Fruit fly (Drosophila melanogaster): ENCODE data around the gene CG4461.

CG4461 gene

DNA sequence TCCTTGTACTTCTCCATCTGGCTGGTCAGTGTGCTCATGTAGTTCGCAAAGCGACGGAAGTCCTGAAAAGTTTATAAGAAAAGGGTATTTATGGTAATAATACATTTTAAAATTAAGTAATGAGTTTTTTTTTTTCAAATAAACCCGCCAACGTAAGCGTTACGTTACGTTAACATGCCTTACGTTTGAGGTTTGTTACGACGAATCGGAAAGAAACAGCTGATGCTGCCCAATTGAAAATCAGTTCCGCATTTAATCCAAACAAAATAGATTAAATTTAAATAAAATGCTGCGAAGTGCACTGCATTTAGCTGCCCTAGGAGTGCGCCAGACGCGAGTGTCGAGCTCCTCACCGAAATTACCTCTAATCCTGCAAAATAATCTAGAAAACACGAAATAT, 11.1 kb upstream of the CG4461 start, which contains the start of gene mRRF1:
TSS of gene mRRF1 (plus strand) at position 220 of the 400 bp plus-strand sequence.
- TF ChIP-seq Rel (GFP tag; optimal IDR thresholded peaks at IDR 0.05) (no peak), Rel (tag; optimal IDR thresholded peaks at IDR 0.05) (no peak), sage (GFP tag; optimal IDR thresholded peaks at IDR 0.05) (peak; percentile 27), lola (GFP tag; optimal IDR thresholded peaks at IDR 0.05) (no peak)

DNA sequence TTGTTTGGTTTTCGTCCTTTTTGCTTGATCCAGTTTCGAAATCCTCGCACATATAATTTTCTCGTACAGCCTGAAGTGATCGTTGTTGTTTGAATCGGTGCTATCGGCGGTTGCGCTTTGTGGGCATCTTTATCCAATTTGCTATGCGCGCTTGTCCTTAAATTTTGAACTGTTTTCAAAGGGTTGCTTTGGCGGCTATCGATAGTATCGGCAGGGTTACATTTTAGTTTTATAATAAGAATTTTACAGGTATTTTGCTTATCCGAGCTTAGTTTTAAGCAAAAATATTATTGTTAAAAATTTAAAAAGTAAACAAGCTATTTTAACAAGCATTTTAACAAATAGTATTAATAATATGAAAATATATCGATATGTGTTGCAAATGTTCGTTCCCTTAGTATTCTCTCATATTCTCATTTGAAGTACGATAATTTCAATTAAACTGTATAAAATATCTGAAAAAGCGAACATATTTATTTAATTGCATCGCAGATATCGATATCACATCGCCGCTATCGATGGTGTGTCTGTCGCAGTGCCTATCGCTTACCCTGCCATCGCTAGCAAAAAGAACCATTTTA, 8.3 kb upstream of the CG4461 start, which contains the start of the genes Klp67A and CG4452:
TSS of gene Klp67A (minus strand) at position 197 of the 581 bp plus-strand sequence.
TSS of gene CG4452 (plus strand) at position 528 of the 581 bp plus-strand sequence.
- no peak for TF ChIP-seq Dfd (GFP tag; optimal IDR thresholded peaks at IDR 0.05)
- TF ChIP-seq Rel (GFP tag; optimal IDR thresholded peaks at IDR 0.05) = no peak
- no peak for TF ChIP-seq Rel (tag; optimal IDR thresholded peaks at IDR 0.05)
- peak; percentile 15 for TF ChIP-seq Hr83 (GFP tag; optimal IDR thresholded peaks at IDR 0.05; ENCODE audit: poor library complexity, severe bottlenecking)
- TF ChIP-seq dmrt93B (GFP tag; optimal IDR thresholded peaks at IDR 0.05) = no peak
- no peak for TF ChIP-seq sv (GFP tag; optimal IDR thresholded peaks at IDR 0.05)
- peak; percentile 24 for TF ChIP-seq CG9705 (GFP tag; optimal IDR thresholded peaks at IDR 0.05)
- no peak for TF ChIP-seq lola (GFP tag; optimal IDR thresholded peaks at IDR 0.05)
- peak; percentile 59 for TF ChIP-seq dsf (GFP tag; optimal IDR thresholded peaks at IDR 0.05; ENCODE audit: borderline replicate concordance)
- peak; percentile 9 for TF ChIP-seq OdsH (GFP tag; optimal IDR thresholded peaks at IDR 0.05)
- peak; percentile 40 for TF ChIP-seq rgr (GFP tag; optimal IDR thresholded peaks at IDR 0.05)
- peak; percentile 68 for TF ChIP-seq Jra (GFP tag; optimal IDR thresholded peaks at IDR 0.05)
- TF ChIP-seq jim (GFP tag; optimal IDR thresholded peaks at IDR 0.05) = no peak
- no peak for TF ChIP-seq h (GFP tag; optimal IDR thresholded peaks at IDR 0.05)
- no peak for TF ChIP-seq sage (GFP tag; optimal IDR thresholded peaks at IDR 0.05)
- TF ChIP-seq Hr78 (GFP tag; optimal IDR thresholded peaks at IDR 0.05) = no peak
- TF ChIP-seq Dif (GFP tag; optimal IDR thresholded peaks at IDR 0.05; ENCODE audit: partially characterized antibody) = no peak
- TF ChIP-seq psq (GFP tag; optimal IDR thresholded peaks at IDR 0.05) = peak; percentile 99
- no peak for TF ChIP-seq CG32264 (GFP tag; optimal IDR thresholded peaks at IDR 0.05)
- no peak for TF ChIP-seq Mio (GFP tag; optimal IDR thresholded peaks at IDR 0.05)
- TF ChIP-seq ey (GFP tag; optimal IDR thresholded peaks at IDR 0.05) = peak; percentile 20
- no peak for TF ChIP-seq N (GFP tag; optimal IDR thresholded peaks at IDR 0.05)
- TF ChIP-seq Sp1 (GFP tag; optimal IDR thresholded peaks at IDR 0.05) = no peak
- no peak for TF ChIP-seq brk (GFP tag; optimal IDR thresholded peaks at IDR 0.05)
- TF ChIP-seq br (GFP tag; optimal IDR thresholded peaks at IDR 0.05) = no peak
- no peak for TF ChIP-seq Vsx2 (GFP tag; optimal IDR thresholded peaks at IDR 0.05; ENCODE audit: partially characterized antibody)
- no peak for TF ChIP-seq woc (GFP tag; optimal IDR thresholded peaks at IDR 0.05)
- TF ChIP-seq Abd-B (GFP tag; optimal IDR thresholded peaks at IDR 0.05) = no peak
- TF ChIP-seq pan (optimal IDR thresholded peaks at IDR 0.05) = no peak
- no peak for TF ChIP-seq fru (GFP tag; optimal IDR thresholded peaks at IDR 0.05)
- no peak for TF ChIP-seq tai (GFP tag; optimal IDR thresholded peaks at IDR 0.05)
- TF ChIP-seq HLH106 (tag; optimal IDR thresholded peaks at IDR 0.05) = peak; percentile 41
- TF ChIP-seq Myc (optimal IDR thresholded peaks at IDR 0.05) = peak; percentile 20
- TF ChIP-seq Hnf4 (GFP tag; optimal IDR thresholded peaks at IDR 0.05) = peak; percentile 48
- TF ChIP-seq foxo (GFP tag; optimal IDR thresholded peaks at IDR 0.05) = peak in 1 of 2 experiments; percentile 64
- no peak for TF ChIP-seq dl (GFP tag; optimal IDR thresholded peaks at IDR 0.05; ENCODE audit: insufficient read depth in 1 of 2, partially characterized antibody in 2 of 2)
- no peak for TF ChIP-seq usp (GFP tag; optimal IDR thresholded peaks at IDR 0.05)
- no peak for TF ChIP-seq GATAd (GFP tag; optimal IDR thresholded peaks at IDR 0.05)
- TF ChIP-seq CrebA (GFP tag; optimal IDR thresholded peaks at IDR 0.05; ENCODE audit: borderline replicate concordance) = no peak

DNA sequence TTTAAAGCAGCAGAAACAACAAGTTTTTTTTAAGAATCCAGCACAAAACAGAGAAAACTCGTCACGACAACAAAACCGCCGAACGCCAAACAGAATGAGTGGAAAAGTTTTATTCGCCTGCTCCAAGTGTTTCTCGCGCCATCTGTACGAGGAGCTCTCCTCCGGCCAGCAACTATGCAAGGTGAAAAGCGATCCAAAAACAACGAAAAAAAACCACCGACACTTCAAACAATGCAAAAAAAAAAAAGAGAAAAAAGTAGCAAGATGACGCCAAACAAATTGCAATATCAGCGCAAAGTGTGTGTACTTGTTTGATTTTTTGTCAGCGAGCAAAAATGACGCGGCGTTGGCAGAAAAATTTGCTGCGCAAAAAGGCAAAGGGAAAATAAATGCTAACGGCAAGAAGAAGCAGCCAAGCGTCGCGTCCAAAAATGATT, 7.8 kb upstream of the CG4461 start:
- no peak for TF ChIP-seq CrebA (GFP tag; optimal IDR thresholded peaks at IDR 0.05; ENCODE audit: borderline replicate concordance)
- TF ChIP-seq Rel (GFP tag; optimal IDR thresholded peaks at IDR 0.05) = no peak
- TF ChIP-seq Rel (tag; optimal IDR thresholded peaks at IDR 0.05) = peak; percentile 88
- TF ChIP-seq Sp1 (GFP tag; optimal IDR thresholded peaks at IDR 0.05) = peak; percentile 22

All from whole organism, wandering third instar larva.